Worm (Caenorhabditis elegans): ENCODE data around the gene hmg-1.2.

DNA sequence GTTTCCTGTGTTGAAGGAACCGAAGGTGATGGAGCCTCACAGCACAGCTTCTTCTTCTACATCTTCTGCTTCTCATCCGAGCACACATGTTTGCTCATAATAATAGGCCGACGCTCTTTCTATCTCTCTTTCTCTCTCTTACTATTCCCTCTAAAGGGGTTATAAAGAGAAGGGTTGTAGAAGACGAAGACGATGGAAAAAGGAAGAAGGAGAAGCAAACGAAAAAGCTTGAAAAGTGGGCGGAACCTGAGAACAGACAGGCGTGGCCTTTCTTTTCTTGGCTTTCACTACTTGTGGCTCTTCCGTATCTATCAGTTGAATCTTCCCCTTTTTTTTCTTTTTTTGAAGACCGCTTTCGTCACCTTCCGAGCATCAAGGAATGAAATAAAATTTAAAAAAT is 27.7 kb downstream of the hmg-1.2 start:
- no peak for TF ChIP-seq snpc-4 (tag; optimal IDR thresholded peaks at IDR 0.05)
- no peak for TF ChIP-seq nhr-12 (tag; optimal IDR thresholded peaks at IDR 0.05)
- TF ChIP-seq aly-2 (tag; optimal IDR thresholded peaks at IDR 0.05): no peak

Data from whole organism, L2 larva.